Worm (Caenorhabditis elegans) whole organism, L4 larva: ENCODE data around the gene rfc-1.

Experiments used
- fos-1 ChIP-seq: fragments of 150-350 bp; optimal IDR thresholded peaks from 2 replicates; lab custom pipeline; 2014; ENCODE audit warnings: missing biosample characterization, missing genetic modification characterization
- nhr-28 ChIP-seq: fragments of 150-350 bp; optimal IDR thresholded peaks from 2 replicates; lab custom pipeline; 2014; ENCODE audit warnings: missing biosample characterization, missing genetic modification characterization
- nhr-77 ChIP-seq: fragments of 150-350 bp; optimal IDR thresholded peaks from 2 replicates; lab custom pipeline; 2014; ENCODE audit warnings: missing biosample characterization, missing genetic modification characterization

- TF ChIP-seq fos-1 (tag; lab: Kevin White, UChicago) = no peak
- TF ChIP-seq nhr-77 (tag; lab: Kevin White, UChicago) = no peak
- no peak for TF ChIP-seq nhr-28 (tag; lab: Kevin White, UChicago)
Observed at ce11 chrV:14689060-14689750, 43.4 kb upstream of the rfc-1 start, which contains the start of gene gasr-8.
